Worm (Caenorhabditis elegans) whole organism, L2 larva: ENCODE measurements around the gene baz-2.

Experiments
- blmp-1 ChIP-seq: sonication (generic microtip); optimal IDR thresholded peaks from 2 replicates; lab custom pipeline; 2017; ENCODE audit warnings: missing genetic modification characterization, mild to moderate bottlenecking, missing compliant biosample characterization, antibody characterized with exemption, moderate library complexity; ENCODE audit not compliant: insufficient read depth
- ceh-16 ChIP-seq: fragments of 150-350 bp; optimal IDR thresholded peaks from 2 replicates; lab custom pipeline; 2014; ENCODE audit warnings: missing biosample characterization, missing genetic modification characterization
- ceh-82 ChIP-seq: fragments of 150-350 bp; optimal IDR thresholded peaks from 2 replicates; lab custom pipeline; 2014; ENCODE audit warnings: missing biosample characterization, missing genetic modification characterization
- dmd-4 ChIP-seq: sonication (generic microtip); optimal IDR thresholded peaks from 2 replicates; lab custom pipeline; 2017; ENCODE audit warnings: missing biosample characterization, missing genetic modification characterization
- fos-1 ChIP-seq: fragments of 150-350 bp; optimal IDR thresholded peaks from 2 replicates; lab custom pipeline; 2014; ENCODE audit warnings: missing biosample characterization, missing genetic modification characterization
- nhr-237 ChIP-seq: fragments of 150-350 bp; optimal IDR thresholded peaks from 2 replicates; lab custom pipeline; 2014; ENCODE audit warnings: missing biosample characterization, missing genetic modification characterization
- nhr-6 ChIP-seq: fragments of 150-350 bp; optimal IDR thresholded peaks from 2 replicates; lab custom pipeline; 2014; ENCODE audit warnings: missing biosample characterization, missing genetic modification characterization
- unc-39 ChIP-seq: fragments of 150-350 bp; optimal IDR thresholded peaks from 2 replicates; lab custom pipeline; 2014; ENCODE audit warnings: missing biosample characterization, missing genetic modification characterization
- unc-55 ChIP-seq: fragments of 150-350 bp; sonication (generic microtip); optimal IDR thresholded peaks from 3 replicates; lab custom pipeline; 2014; ENCODE audit warnings: missing biosample characterization, missing genetic modification reagents, missing genetic modification characterization
- unc-62 ChIP-seq: fragments of 150-350 bp; optimal IDR thresholded peaks from 2 replicates; lab custom pipeline; 2014; ENCODE audit warnings: missing biosample characterization, missing genetic modification reagents, missing genetic modification characterization
- ztf-11 ChIP-seq: sonication (generic microtip); optimal IDR thresholded peaks from 2 replicates; lab custom pipeline; 2017; ENCODE audit warnings: missing biosample characterization, missing genetic modification characterization

ce11 chrIII:7643902-7644641 lies 11.8 kb downstream of the baz-2 start:
- TF ChIP-seq nhr-6 (tag; lab: Kevin White, UChicago) (no peak), blmp-1 (no peak), ceh-82 (tag; lab: Kevin White, UChicago) (no peak), dmd-4 (tag; lab: Kevin White, UChicago) (no peak), unc-62 (GFP tag; lab: Kevin White, UChicago) (no peak), ztf-11 (tag; lab: Kevin White, UChicago) (no peak), unc-55 (GFP tag; lab: Kevin White, UChicago) (no peak), nhr-237 (tag; lab: Kevin White, UChicago) (no peak), ceh-16 (tag; lab: Kevin White, UChicago) (no peak), unc-39 (no peak), fos-1 (tag; lab: Kevin White, UChicago) (peak; percentile 95)
